Worm (Caenorhabditis elegans) whole organism, L4 larva: ENCODE results near the gene dhs-16.

Experiments
- D1046.2 ChIP-seq: fragments of 200-800 bp; sonication (Bioruptor generic); IDR thresholded peaks from 2 replicates; pipeline ENCODE4 v1.3.6; 2022; ENCODE audit warnings: missing genetic modification characterization, missing compliant biosample characterization
- F26F4.8 ChIP-seq: fragments of 200-800 bp; sonication (Bioruptor generic); conservative IDR thresholded peaks from 2 replicates; pipeline ENCODE4 v1.3.6; 2022; ENCODE audit warnings: missing genetic modification characterization, missing compliant biosample characterization
- R02D3.7 ChIP-seq: fragments of 150-350 bp; sonication (generic microtip); optimal IDR thresholded peaks from 3 replicates; lab custom pipeline; 2014; ENCODE audit warnings: missing biosample characterization, missing genetic modification characterization
- T26A8.4 ChIP-seq: fragments of 200-800 bp; sonication (Bioruptor generic); IDR thresholded peaks from 2 replicates; pipeline ENCODE4 v1.3.6; 2022; ENCODE audit warnings: missing genetic modification characterization, missing compliant biosample characterization
- ZK337.2 ChIP-seq: fragments of 200-800 bp; sonication (Bioruptor generic); IDR thresholded peaks from 2 replicates; pipeline ENCODE4 v1.3.6; 2022; ENCODE audit warnings: missing genetic modification reagents, missing genetic modification characterization, missing compliant biosample characterization
- ZK546.5 ChIP-seq, 2 experiments: sonication (generic microtip); optimal IDR thresholded peaks; 2 replicates each; lab custom pipeline; 2017; ENCODE audit warnings: missing biosample characterization in 2 of 2, missing genetic modification characterization in 2 of 2
- ama-1 ChIP-seq: fragments of 150-350 bp; optimal IDR thresholded peaks from 2 replicates; lab custom pipeline; 2014; ENCODE audit warnings: inconsistent platforms, mixed read lengths
- ceh-82 ChIP-seq: sonication (generic microtip); optimal IDR thresholded peaks from 2 replicates; lab custom pipeline; 2017; ENCODE audit warnings: missing biosample characterization, missing genetic modification characterization
- ces-1 ChIP-seq: fragments of 150-350 bp; sonication (generic microtip); optimal IDR thresholded peaks from 4 replicates; lab custom pipeline; 2014; ENCODE audit warnings: missing biosample characterization, missing genetic modification reagents, missing genetic modification characterization
- ctbp-1 ChIP-seq: fragments of 200-800 bp; sonication (Bioruptor generic); IDR thresholded peaks from 2 replicates; pipeline ENCODE4 v1.3.6; 2022; ENCODE audit warnings: missing genetic modification reagents, missing genetic modification characterization, missing compliant biosample characterization
- daf-16 ChIP-seq, 3 experiments: sonication (generic microtip); optimal IDR thresholded peaks; 2 replicates each; lab custom pipeline; 2016 to 2017; ENCODE audit warnings: missing genetic modification characterization in 3 of 3, missing genetic modification reagents in 3 of 3, mild to moderate bottlenecking in 2 of 3, missing compliant biosample characterization in 2 of 3, missing biosample characterization in 1 of 3, moderate library complexity in 1 of 3
- dmd-8 ChIP-seq: fragments of 200-800 bp; sonication (Bioruptor generic); IDR thresholded peaks from 2 replicates; pipeline ENCODE4 v1.3.6; 2022; ENCODE audit warnings: missing genetic modification characterization, missing compliant biosample characterization
- dpl-1 ChIP-seq: fragments of 150-350 bp; optimal IDR thresholded peaks from 2 replicates; lab custom pipeline; 2014; ENCODE audit warnings: missing biosample characterization, missing genetic modification reagents, missing genetic modification characterization
- fkh-10 ChIP-seq: fragments of 150-350 bp; optimal IDR thresholded peaks from 2 replicates; lab custom pipeline; 2014; ENCODE audit warnings: missing biosample characterization, missing genetic modification reagents, missing genetic modification characterization
- fos-1 ChIP-seq: fragments of 150-350 bp; optimal IDR thresholded peaks from 2 replicates; lab custom pipeline; 2014; ENCODE audit warnings: missing biosample characterization, missing genetic modification characterization
- gei-8 ChIP-seq: fragments of 200-800 bp; sonication (Bioruptor generic); optimal IDR thresholded peaks from 2 replicates; lab custom pipeline; 2018; ENCODE audit warnings: mild to moderate bottlenecking, missing genetic modification characterization, missing compliant biosample characterization
- hlh-11 ChIP-seq: fragments of 200-800 bp; sonication (Bioruptor generic); optimal IDR thresholded peaks from 2 replicates; lab custom pipeline; 2018; ENCODE audit warnings: mild to moderate bottlenecking, missing genetic modification characterization, missing compliant biosample characterization
- hlh-30 ChIP-seq: sonication (generic microtip); optimal IDR thresholded peaks from 2 replicates; lab custom pipeline; 2017; ENCODE audit warnings: antibody characterized with exemption, mild to moderate bottlenecking, missing genetic modification characterization, missing compliant biosample characterization; ENCODE audit not compliant: insufficient read depth
- hmg-1.1 ChIP-seq: fragments of 200-800 bp; sonication (Bioruptor generic); IDR thresholded peaks from 2 replicates; pipeline ENCODE4 v1.3.6; 2022; ENCODE audit warnings: missing genetic modification reagents, missing genetic modification characterization, missing compliant biosample characterization
- jun-1 ChIP-seq: fragments of 150-350 bp; optimal IDR thresholded peaks from 2 replicates; lab custom pipeline; 2014; ENCODE audit warnings: missing biosample characterization, missing genetic modification reagents, missing genetic modification characterization
- lin-1 ChIP-seq: fragments of 200-800 bp; sonication (Bioruptor generic); IDR thresholded peaks from 2 replicates; pipeline ENCODE4 v1.3.6; 2022; ENCODE audit warnings: missing genetic modification reagents, missing genetic modification characterization, missing compliant biosample characterization
- lin-13 ChIP-seq: fragments of 150-350 bp; optimal IDR thresholded peaks from 2 replicates; lab custom pipeline; 2014; ENCODE audit warnings: missing biosample characterization, missing genetic modification reagents, missing genetic modification characterization
- lin-29 ChIP-seq: fragments of 200-800 bp; sonication (Bioruptor generic); IDR thresholded peaks from 2 replicates; pipeline ENCODE4 v1.3.6; 2022; ENCODE audit warnings: missing genetic modification reagents, missing genetic modification characterization, missing compliant biosample characterization
- lin-38 ChIP-seq: fragments of 200-800 bp; sonication (Bioruptor generic); IDR thresholded peaks from 2 replicates; pipeline ENCODE4 v1.3.6; 2022; ENCODE audit warnings: missing genetic modification reagents, missing genetic modification characterization, missing compliant biosample characterization
- lin-39 ChIP-seq: fragments of 150-350 bp; optimal IDR thresholded peaks from 2 replicates; lab custom pipeline; 2014; ENCODE audit warnings: missing biosample characterization, missing genetic modification reagents, missing genetic modification characterization
- lsy-2 ChIP-seq, 2 experiments: fragments of 150-350 bp in 1 of 2; sonication (generic microtip) in 1 of 2; optimal IDR thresholded peaks; 2 replicates each; lab custom pipeline; 2014 to 2017; ENCODE audit warnings: missing biosample characterization in 2 of 2, missing genetic modification characterization in 2 of 2
- madf-5 ChIP-seq, 2 experiments: fragments of 200-800 bp; sonication (Bioruptor generic); IDR thresholded peaks; 2 replicates each; pipeline ENCODE4 v1.3.6; 2022; ENCODE audit warnings: missing compliant biosample characterization in 2 of 2, missing genetic modification characterization in 2 of 2
- madf-9 ChIP-seq: fragments of 200-800 bp; sonication (Bioruptor generic); conservative IDR thresholded peaks from 2 replicates; pipeline ENCODE4 v1.3.6; 2022; ENCODE audit warnings: missing genetic modification reagents, missing genetic modification characterization, missing compliant biosample characterization
- mdl-1 ChIP-seq, 2 experiments: fragments of 150-350 bp in 1 of 2; sonication (generic microtip) in 1 of 2; optimal IDR thresholded peaks; 2 replicates each; lab custom pipeline; 2014 to 2017; ENCODE audit warnings: missing biosample characterization in 2 of 2, missing genetic modification characterization in 2 of 2
- mxl-2 ChIP-seq: fragments of 200-800 bp; sonication (Bioruptor generic); conservative IDR thresholded peaks from 2 replicates; pipeline ENCODE4 v1.3.6; 2022; ENCODE audit warnings: missing genetic modification reagents, missing genetic modification characterization, missing compliant biosample characterization
- mxl-3 ChIP-seq: fragments of 200-800 bp; sonication (Bioruptor generic); optimal IDR thresholded peaks from 2 replicates; lab custom pipeline; 2018; ENCODE audit warnings: mild to moderate bottlenecking, missing genetic modification characterization, missing compliant biosample characterization
- nhr-111 ChIP-seq: fragments of 200-800 bp; sonication (Bioruptor generic); optimal IDR thresholded peaks from 2 replicates; lab custom pipeline; 2018; ENCODE audit warnings: mild to moderate bottlenecking, missing genetic modification characterization, missing compliant biosample characterization
- nhr-237 ChIP-seq: sonication (generic microtip); optimal IDR thresholded peaks from 2 replicates; lab custom pipeline; 2017; ENCODE audit warnings: missing biosample characterization, missing genetic modification characterization
- nhr-25 ChIP-seq: sonication (generic microtip); optimal IDR thresholded peaks from 2 replicates; lab custom pipeline; 2017; ENCODE audit warnings: missing genetic modification characterization, mild to moderate bottlenecking, missing compliant biosample characterization, antibody characterized with exemption, moderate library complexity, borderline replicate concordance; ENCODE audit not compliant: insufficient read depth
- nhr-41 ChIP-seq: fragments of 200-800 bp; sonication (Bioruptor generic); IDR thresholded peaks from 2 replicates; pipeline ENCODE4 v1.3.6; 2022; ENCODE audit warnings: missing genetic modification reagents, missing genetic modification characterization, missing compliant biosample characterization
- nhr-76 ChIP-seq: fragments of 150-350 bp; optimal IDR thresholded peaks from 2 replicates; lab custom pipeline; 2014; ENCODE audit warnings: missing biosample characterization, missing genetic modification characterization
- nhr-77 ChIP-seq: fragments of 150-350 bp; optimal IDR thresholded peaks from 2 replicates; lab custom pipeline; 2014; ENCODE audit warnings: missing biosample characterization, missing genetic modification characterization
- php-3 ChIP-seq: fragments of 200-800 bp; sonication (Bioruptor generic); IDR thresholded peaks from 2 replicates; pipeline ENCODE4 v1.3.6; 2022; ENCODE audit warnings: missing genetic modification reagents, missing genetic modification characterization, missing compliant biosample characterization
- saeg-2 ChIP-seq: fragments of 200-800 bp; sonication (Bioruptor generic); IDR thresholded peaks from 2 replicates; pipeline ENCODE4 v1.3.6; 2022; ENCODE audit warnings: missing genetic modification reagents, missing genetic modification characterization, missing compliant biosample characterization
- sdz-12 ChIP-seq: fragments of 200-800 bp; sonication (Bioruptor generic); optimal IDR thresholded peaks from 2 replicates; lab custom pipeline; 2018; ENCODE audit warnings: mild to moderate bottlenecking, missing genetic modification characterization, missing compliant biosample characterization
- skn-1 ChIP-seq: fragments of 150-350 bp; optimal IDR thresholded peaks from 2 replicates; lab custom pipeline; 2014; ENCODE audit warnings: missing biosample characterization, missing genetic modification characterization
- spr-1 ChIP-seq: sonication (generic microtip); optimal IDR thresholded peaks from 2 replicates; lab custom pipeline; 2016; ENCODE audit warnings: mild to moderate bottlenecking, missing genetic modification characterization, missing compliant biosample characterization
- spr-3 ChIP-seq: fragments of 200-800 bp; sonication (Bioruptor generic); optimal IDR thresholded peaks from 2 replicates; lab custom pipeline; 2018; ENCODE audit warnings: mild to moderate bottlenecking, missing genetic modification characterization, missing compliant biosample characterization
- unc-130 ChIP-seq: sonication (generic microtip); optimal IDR thresholded peaks from 2 replicates; lab custom pipeline; 2016; ENCODE audit warnings: missing genetic modification reagents, missing genetic modification characterization, missing compliant biosample characterization
- unc-39 ChIP-seq: sonication (generic microtip); optimal IDR thresholded peaks from 2 replicates; lab custom pipeline; 2017; ENCODE audit warnings: missing biosample characterization, missing genetic modification characterization
- vab-7 ChIP-seq: fragments of 200-800 bp; sonication (Bioruptor generic); IDR thresholded peaks from 2 replicates; pipeline ENCODE4 v1.3.6; 2022; ENCODE audit warnings: missing genetic modification reagents, missing genetic modification characterization, missing compliant biosample characterization
- zfp-2 ChIP-seq: sonication (generic microtip); optimal IDR thresholded peaks from 2 replicates; lab custom pipeline; 2016; ENCODE audit warnings: mild to moderate bottlenecking, missing genetic modification characterization, missing compliant biosample characterization
- zip-11 ChIP-seq: fragments of 200-800 bp; sonication (Bioruptor generic); IDR thresholded peaks from 2 replicates; pipeline ENCODE4 v1.3.6; 2022; ENCODE audit warnings: missing genetic modification characterization, missing compliant biosample characterization
- zip-2 ChIP-seq: fragments of 150-350 bp; optimal IDR thresholded peaks from 2 replicates; lab custom pipeline; 2014; ENCODE audit warnings: missing biosample characterization, missing genetic modification characterization
- ztf-11 ChIP-seq: fragments of 150-350 bp; optimal IDR thresholded peaks from 2 replicates; lab custom pipeline; 2014; ENCODE audit warnings: missing biosample characterization, missing genetic modification characterization

Gene dhs-16

ce11 chrV:5991490-5992069 lies 8.0 kb downstream of the dhs-16 start (continued):
- TF ChIP-seq fkh-10 (GFP tag; lab: Kevin White, UChicago) (no peak), lin-1 (no peak), saeg-2 (GFP tag; lab: Robert Waterston, UW) (no peak), zip-11 (GFP tag; lab: Robert Waterston, UW) (no peak), mdl-1 (tag; optimal IDR thresholded peaks at IDR 0.05; lab: Kevin White, UChicago) (peak in 1 of 2 experiments; percentile 43), hmg-1.1 (GFP tag; lab: Robert Waterston, UW) (peak; percentile 69), mxl-3 (GFP tag; lab: Kevin White, UChicago) (peak; percentile 34), ceh-82 (no peak), lin-39 (no peak), ctbp-1 (GFP tag; lab: Robert Waterston, UW) (peak; percentile 56; the same call in 1 of the 2 replicates), madf-5 (GFP tag; IDR thresholded peaks at IDR 0.05; lab: Robert Waterston, UW) (no peak), nhr-76 (tag; lab: Kevin White, UChicago) (no peak), nhr-237 (tag; lab: Kevin White, UChicago) (no peak), unc-130 (GFP tag; lab: Kevin White, UChicago) (no peak), zfp-2 (no peak), T26A8.4 (GFP tag; lab: Robert Waterston, UW) (no peak), hlh-30 (peak; percentile 78), dmd-8 (GFP tag; lab: Robert Waterston, UW) (no peak), php-3 (GFP tag; lab: Robert Waterston, UW) (peak; percentile 83), hlh-11 (tag; lab: Kevin White, UChicago) (peak; percentile 43), D1046.2 (GFP tag; lab: Robert Waterston, UW) (no peak), ZK337.2 (GFP tag; lab: Robert Waterston, UW) (no peak), ztf-11 (tag; lab: Kevin White, UChicago) (no peak), spr-1 (no peak), skn-1 (tag; lab: Kevin White, UChicago) (no peak), lin-38 (GFP tag; lab: Robert Waterston, UW) (no peak), nhr-25 (no peak), gei-8 (GFP tag; lab: Kevin White, UChicago) (no peak), ces-1 (no peak), lin-29 (no peak), ZK546.5 (tag; optimal IDR thresholded peaks at IDR 0.05; lab: Kevin White, UChicago) (no peak), nhr-77 (tag; lab: Kevin White, UChicago) (peak; percentile 3), unc-39 (tag; lab: Kevin White, UChicago) (no peak), ama-1 (lab: Kevin White, UChicago) (no peak), daf-16 (GFP tag; optimal IDR thresholded peaks at IDR 0.05; lab: Kevin White, UChicago) (no peak), daf-16 (tag; optimal IDR thresholded peaks at IDR 0.05; lab: Kevin White, UChicago) (peak; percentile 68), fos-1 (tag; lab: Kevin White, UChicago) (no peak), lsy-2 (tag; optimal IDR thresholded peaks at IDR 0.05; lab: Kevin White, UChicago) (peak in 1 of 2 experiments; percentile 53), F26F4.8 (no peak), jun-1 (tag; lab: Kevin White, UChicago) (no peak), lin-13 (GFP tag; lab: Kevin White, UChicago) (no peak), R02D3.7 (tag; lab: Kevin White, UChicago) (no peak), sdz-12 (GFP tag; lab: Kevin White, UChicago) (no peak), mxl-2 (GFP tag; lab: Robert Waterston, UW) (no peak), nhr-41 (GFP tag; lab: Robert Waterston, UW) (no peak), nhr-111 (GFP tag; lab: Kevin White, UChicago) (no peak), dpl-1 (GFP tag; lab: Kevin White, UChicago) (no peak), zip-2 (tag; lab: Kevin White, UChicago) (no peak), spr-3 (GFP tag; lab: Kevin White, UChicago) (no peak), madf-9 (GFP tag; lab: Robert Waterston, UW) (no peak), vab-7 (GFP tag; lab: Robert Waterston, UW) (no peak)
